Fruit fly (Drosophila melanogaster) whole organism, embryonic: Measurements from ENCODE around the gene raw.

Source experiments
- Awh ChIP-seq: fragments of 200-800 bp; sonication (Bioruptor generic); IDR thresholded peaks from 2 replicates; pipeline ENCODE4, ENCODE4 v1.3.6; 2022; ENCODE audit warnings: missing biosample characterization, missing genetic modification characterization
- CG10147 ChIP-seq: fragments of 200-800 bp; sonication (Bioruptor generic); optimal IDR thresholded peaks from 2 replicates; lab custom pipeline; 2019; ENCODE audit warnings: missing biosample characterization, mild to moderate bottlenecking, missing genetic modification characterization, moderate library complexity
- CG10267 ChIP-seq: fragments of 200-800 bp; sonication (Bioruptor generic); optimal IDR thresholded peaks from 2 replicates; lab custom pipeline; 2018; ENCODE audit warnings: missing biosample characterization, mild to moderate bottlenecking, missing genetic modification characterization, moderate library complexity
- CG11695 ChIP-seq: fragments of 200-800 bp; sonication (Bioruptor generic); IDR thresholded peaks from 3 replicates; pipeline ENCODE4 v1.3.6; 2022; ENCODE audit warnings: missing biosample characterization, missing genetic modification characterization
- CG13894 ChIP-seq: fragments of 200-800 bp; sonication (Bioruptor generic); optimal IDR thresholded peaks from 3 replicates; lab custom pipeline; 2018; ENCODE audit warnings: missing biosample characterization, mild to moderate bottlenecking, missing genetic modification characterization, moderate library complexity
- CG1792 ChIP-seq: fragments of 200-800 bp; sonication (Bioruptor generic); optimal IDR thresholded peaks from 2 replicates; lab custom pipeline; 2016; ENCODE audit warnings: missing biosample characterization, missing genetic modification characterization
- CG18764 ChIP-seq: fragments of 200-800 bp; sonication (Bioruptor generic); optimal IDR thresholded peaks from 3 replicates; lab custom pipeline; 2016; ENCODE audit warnings: missing biosample characterization, missing genetic modification characterization
- CG2875 ChIP-seq: fragments of 200-800 bp; sonication (Bioruptor generic); optimal IDR thresholded peaks from 2 replicates; lab custom pipeline; 2017; ENCODE audit warnings: missing biosample characterization, mild to moderate bottlenecking, missing genetic modification characterization, missing genetic modification reagents
- CG3163 ChIP-seq: fragments of 200-800 bp; sonication (Bioruptor generic); optimal IDR thresholded peaks from 3 replicates; lab custom pipeline; 2016; ENCODE audit warnings: missing biosample characterization, missing genetic modification characterization
- CG3281 ChIP-seq: fragments of 200-800 bp; sonication (Bioruptor generic); optimal IDR thresholded peaks from 3 replicates; lab custom pipeline; 2017; ENCODE audit warnings: missing biosample characterization, mild to moderate bottlenecking, missing genetic modification characterization
- CG33213 ChIP-seq: fragments of 200-800 bp; sonication (Bioruptor generic); optimal IDR thresholded peaks from 3 replicates; lab custom pipeline; 2016; ENCODE audit warnings: missing biosample characterization, missing genetic modification characterization
- CG6175 ChIP-seq: fragments of 200-800 bp; sonication (Bioruptor generic); IDR thresholded peaks from 3 replicates; pipeline ENCODE4 v1.3.6; 2022; ENCODE audit warnings: missing biosample characterization, missing genetic modification characterization
- CG7556 ChIP-seq: fragments of 200-800 bp; sonication (Bioruptor generic); optimal IDR thresholded peaks from 2 replicates; lab custom pipeline; 2017; ENCODE audit warnings: missing biosample characterization, mild to moderate bottlenecking, missing genetic modification characterization
- CG7987 ChIP-seq: fragments of 200-800 bp; sonication (Bioruptor generic); optimal IDR thresholded peaks from 2 replicates; lab custom pipeline; 2018; ENCODE audit warnings: missing biosample characterization, mild to moderate bottlenecking, missing genetic modification characterization, moderate library complexity
- CG9609 ChIP-seq: fragments of 200-800 bp; sonication (Bioruptor generic); optimal IDR thresholded peaks from 3 replicates; lab custom pipeline; 2016; ENCODE audit warnings: missing biosample characterization, missing genetic modification characterization
- CTCF ChIP-seq: fragments of 200-800 bp; sonication (Bioruptor generic); optimal IDR thresholded peaks from 2 replicates; lab custom pipeline; 2017; ENCODE audit warnings: missing biosample characterization, mild to moderate bottlenecking, missing genetic modification characterization, moderate library complexity
- D19A ChIP-seq: fragments of 200-800 bp; optimal IDR thresholded peaks from 3 replicates; lab custom pipeline; 2019; ENCODE audit warnings: missing biosample characterization, mild to moderate bottlenecking, missing genetic modification characterization, moderate library complexity
- Dip2 ChIP-seq: fragments of 200-800 bp; sonication (Bioruptor generic); IDR thresholded peaks from 2 replicates; pipeline ENCODE4 v1.3.6; 2022; ENCODE audit warnings: missing biosample characterization, missing genetic modification characterization
- Ets65A ChIP-seq: fragments of 200-800 bp; sonication (Bioruptor generic); peaks from one replicate; lab custom pipeline; 2016; ENCODE audit warnings: missing biosample characterization, missing genetic modification characterization
- GATAe ChIP-seq: fragments of 200-800 bp; sonication (Bioruptor generic); conservative IDR thresholded peaks from 2 replicates; pipeline ENCODE4 v1.3.6; 2022; ENCODE audit warnings: missing biosample characterization, missing genetic modification characterization
- Gsc ChIP-seq: fragments of 200-800 bp; sonication (Bioruptor generic); IDR thresholded peaks from 2 replicates; pipeline ENCODE4 v1.3.6; 2022; ENCODE audit warnings: missing biosample characterization, missing genetic modification characterization
- HLH54F ChIP-seq: fragments of 200-800 bp; sonication (Bioruptor generic); optimal IDR thresholded peaks from 3 replicates; lab custom pipeline; 2016; ENCODE audit warnings: missing biosample characterization, missing genetic modification characterization
- Hand ChIP-seq: fragments of 200-800 bp; sonication (Bioruptor generic); optimal IDR thresholded peaks from 2 replicates; lab custom pipeline; 2017; ENCODE audit warnings: mild to moderate bottlenecking, missing biosample characterization, missing genetic modification reagents, missing genetic modification characterization
- Lpt ChIP-seq: fragments of >200 bp; optimal IDR thresholded peaks from 2 replicates; lab custom pipeline; 2018; ENCODE audit warnings: missing biosample characterization, missing genetic modification characterization
- MBD-R2 ChIP-seq: fragments of 200-800 bp; sonication (Bioruptor generic); IDR thresholded peaks from 2 replicates; pipeline ENCODE4 v1.3.6; 2022; ENCODE audit warnings: missing biosample characterization, missing genetic modification characterization
- Myb ChIP-seq: fragments of 200-800 bp; sonication (Bioruptor generic); optimal IDR thresholded peaks from 2 replicates; lab custom pipeline; 2016; ENCODE audit warnings: missing biosample characterization, missing genetic modification characterization
- Oaz ChIP-seq: fragments of 200-800 bp; sonication (Bioruptor generic); IDR thresholded peaks from 2 replicates; pipeline ENCODE4 v1.3.6; 2022; ENCODE audit warnings: missing biosample characterization, missing genetic modification characterization
- Rfx ChIP-seq: fragments of 200-800 bp; sonication (Bioruptor generic); IDR thresholded peaks from 2 replicates; pipeline ENCODE4 v1.3.6; 2022; ENCODE audit warnings: missing biosample characterization, missing genetic modification characterization
- Rx ChIP-seq: fragments of 200-800 bp; sonication (Bioruptor generic); IDR thresholded peaks from 2 replicates; pipeline ENCODE4 v1.3.6; 2022; ENCODE audit warnings: missing biosample characterization, missing genetic modification characterization
- Stat92E ChIP-seq, 3 experiments: fragments of >200 bp in 2 of 3; fragments of 200-800 bp in 1 of 3; sonication (Bioruptor generic) in 1 of 3; optimal IDR thresholded peaks; 2 replicates each; lab custom pipeline; 2017 to 2019; ENCODE audit warnings: missing biosample characterization in 3 of 3, missing genetic modification characterization in 3 of 3, mild to moderate bottlenecking in 1 of 3, moderate library complexity in 1 of 3
- Xbp1 ChIP-seq: fragments of 200-800 bp; sonication (Bioruptor generic); optimal IDR thresholded peaks from 3 replicates; lab custom pipeline; 2016; ENCODE audit warnings: missing biosample characterization, mild to moderate bottlenecking, missing genetic modification characterization
- ash1 ChIP-seq: fragments of 200-800 bp; sonication (Bioruptor generic); optimal IDR thresholded peaks from 2 replicates; lab custom pipeline; 2018; ENCODE audit warnings: missing biosample characterization, mild to moderate bottlenecking, missing genetic modification characterization
- btn ChIP-seq: fragments of 200-800 bp; sonication (Bioruptor generic); optimal IDR thresholded peaks from 2 replicates; lab custom pipeline; 2016; ENCODE audit warnings: missing biosample characterization, missing genetic modification characterization
- dan ChIP-seq: fragments of 200-800 bp; sonication (Bioruptor generic); IDR thresholded peaks from 2 replicates; pipeline ENCODE4 v1.3.6; 2022; ENCODE audit warnings: missing biosample characterization, missing genetic modification characterization
- dimm ChIP-seq: fragments of 200-800 bp; sonication (Bioruptor generic); IDR thresholded peaks from 2 replicates; pipeline ENCODE4 v1.3.6; 2022; ENCODE audit warnings: missing biosample characterization, missing genetic modification characterization
- dmrt99B ChIP-seq: fragments of 200-800 bp; sonication (Bioruptor generic); optimal IDR thresholded peaks from 2 replicates; lab custom pipeline; 2018; ENCODE audit warnings: missing biosample characterization, mild to moderate bottlenecking, missing genetic modification characterization, moderate library complexity
- dysf ChIP-seq: fragments of 200-800 bp; sonication (Bioruptor generic); IDR thresholded peaks from 3 replicates; pipeline ENCODE4 v1.3.6; 2022; ENCODE audit warnings: missing biosample characterization, missing genetic modification characterization
- en ChIP-seq: fragments of 200-800 bp; sonication (Bioruptor generic); optimal IDR thresholded peaks from 2 replicates; lab custom pipeline; 2016; ENCODE audit warnings: missing biosample characterization, missing genetic modification characterization
- gcm ChIP-seq: fragments of 200-800 bp; sonication (Bioruptor generic); optimal IDR thresholded peaks from 2 replicates; lab custom pipeline; 2019; ENCODE audit warnings: missing biosample characterization, mild to moderate bottlenecking, missing genetic modification characterization, moderate library complexity
- gfzf ChIP-seq: fragments of 200-800 bp; sonication (Bioruptor generic); optimal IDR thresholded peaks from 2 replicates; lab custom pipeline; 2016; ENCODE audit warnings: missing biosample characterization, mild to moderate bottlenecking, missing genetic modification characterization, moderate library complexity
- ham ChIP-seq: fragments of 200-800 bp; sonication (Bioruptor generic); IDR thresholded peaks from 2 replicates; pipeline ENCODE4 v1.3.6; 2022; ENCODE audit warnings: missing biosample characterization, missing genetic modification characterization
- hbn ChIP-seq: fragments of 200-800 bp; sonication (Bioruptor generic); IDR thresholded peaks from 2 replicates; pipeline ENCODE4 v1.3.6; 2022; ENCODE audit warnings: missing biosample characterization, missing genetic modification characterization; ENCODE audit not compliant: partially characterized antibody
- lbe ChIP-seq: fragments of 200-800 bp; sonication (Bioruptor generic); optimal IDR thresholded peaks from 2 replicates; lab custom pipeline; 2016; ENCODE audit warnings: missing biosample characterization, mild to moderate bottlenecking, missing genetic modification characterization
- lov ChIP-seq, 2 experiments: fragments of 200-800 bp in 1 of 2; fragments of >200 bp in 1 of 2; sonication (Bioruptor generic) in 1 of 2; IDR thresholded peaks in 1 of 2; optimal IDR thresholded peaks in 1 of 2; 2 replicates in 1 of 2; 3 replicates in 1 of 2; pipeline versions ENCODE4 v1.3.6 to Lab custom; 2017 to 2022; ENCODE audit warnings: missing biosample characterization in 1 of 2, missing genetic modification characterization in 1 of 2
- peb ChIP-seq: fragments of 200-800 bp; sonication (Bioruptor generic); IDR thresholded peaks from 2 replicates; pipeline ENCODE4 v1.3.6; 2022; ENCODE audit warnings: missing biosample characterization, missing genetic modification characterization
- pum ChIP-seq: fragments of 200-800 bp; sonication (Bioruptor generic); optimal IDR thresholded peaks from 2 replicates; lab custom pipeline; 2016; ENCODE audit warnings: missing biosample characterization, missing genetic modification characterization
- row ChIP-seq: fragments of 200-800 bp; sonication (Bioruptor generic); IDR thresholded peaks from 3 replicates; pipeline ENCODE4 v1.3.6; 2022; ENCODE audit warnings: missing biosample characterization, missing genetic modification characterization
- sim ChIP-seq: fragments of 200-800 bp; sonication (Bioruptor generic); IDR thresholded peaks from 2 replicates; pipeline ENCODE4 v1.3.6; 2022; ENCODE audit warnings: missing biosample characterization, missing genetic modification characterization
- sug ChIP-seq: fragments of 200-800 bp; optimal IDR thresholded peaks from 2 replicates; lab custom pipeline; 2019; ENCODE audit warnings: missing biosample characterization, mild to moderate bottlenecking, missing genetic modification characterization, moderate library complexity
- zfh1 ChIP-seq: fragments of 200-800 bp; sonication (Bioruptor generic); IDR thresholded peaks from 3 replicates; pipeline ENCODE4 v1.3.6; 2022; ENCODE audit warnings: missing biosample characterization, missing genetic modification characterization

raw gene

dm6 chr2L:8717618-8718336 lies 22.7 kb downstream of the raw start (continued):
- TF ChIP-seq Lpt (no peak), en (GFP tag; lab: Kevin White, UChicago) (peak; percentile 21), peb (GFP tag; lab: Robert Waterston, UW) (peak; percentile 32; the same call in 1 of the 2 replicates), pum (peak; percentile 12), Awh (peak; percentile 47), ash1 (no peak), zfh1 (GFP tag; lab: Robert Waterston, UW) (peak; percentile 78), Xbp1 (GFP tag; lab: Kevin White, UChicago) (peak; percentile 86), lov (optimal IDR thresholded peaks at IDR 0.05; lab: Kevin White, UChicago) (no peak), lov (GFP tag; IDR thresholded peaks at IDR 0.05; lab: Robert Waterston, UW) (peak; percentile 60; the same call in 1 of the 3 replicates), sug (tag; lab: Kevin White, UChicago) (peak; percentile 89), dmrt99B (tag; lab: Kevin White, UChicago) (peak; percentile 95), Rfx (GFP tag; lab: Robert Waterston, UW) (peak; percentile 85; the same call in 1 of the 2 replicates), CG3163 (peak; percentile 83), hbn (GFP tag; lab: Robert Waterston, UW) (peak; percentile 20; the same call in 1 of the 2 replicates), CG9609 (peak; percentile 29), CG18764 (GFP tag; lab: Kevin White, UChicago) (peak; percentile 71), CG7556 (peak; percentile 97), Dip2 (GFP tag; lab: Robert Waterston, UW) (no peak), CG10267 (tag; lab: Kevin White, UChicago) (peak; percentile 85), dimm (GFP tag; lab: Robert Waterston, UW) (no peak), gcm (peak; percentile 91), GATAe (GFP tag; lab: Robert Waterston, UW) (no peak), Stat92E (GFP tag; optimal IDR thresholded peaks at IDR 0.05; lab: Kevin White, UChicago) (peak in 1 of 3 experiments; percentile 53), CG13894 (tag; lab: Kevin White, UChicago) (peak; percentile 51), btn (GFP tag; lab: Kevin White, UChicago) (peak; percentile 42), dysf (GFP tag; lab: Robert Waterston, UW) (peak; percentile 91; the same call in 2 of the 3 replicates), D19A (tag; lab: Kevin White, UChicago) (peak; percentile 87), CG10147 (peak; percentile 93), lbe (GFP tag; lab: Kevin White, UChicago) (peak; percentile 71), Myb (GFP tag; lab: Kevin White, UChicago) (no peak), dan (GFP tag; lab: Robert Waterston, UW) (no peak), ham (GFP tag; lab: Robert Waterston, UW) (no peak), Hand (GFP tag; lab: Kevin White, UChicago) (peak; percentile 91), CG7987 (peak; percentile 64), gfzf (GFP tag; lab: Kevin White, UChicago) (no peak), CG2875 (GFP tag; lab: Kevin White, UChicago) (peak; percentile 88), Oaz (peak; percentile 8; the same call in 1 of the 2 replicates), CG6175 (GFP tag; lab: Robert Waterston, UW) (0 out of 3 replicates have a peak, but pooled peaks have one; percentile 33), Rx (GFP tag; lab: Robert Waterston, UW) (peak; percentile 29; the same call in 1 of the 2 replicates), CG11695 (GFP tag; lab: Robert Waterston, UW) (peak; percentile 82), sim (no peak), CG1792 (peak; percentile 37), CTCF (peak; percentile 64), row (GFP tag; lab: Robert Waterston, UW) (peak; percentile 90), MBD-R2 (0 out of 2 replicates have a peak, but pooled peaks have one; percentile 37), HLH54F (GFP tag; lab: Kevin White, UChicago) (peak; percentile 66), CG3281 (GFP tag; lab: Kevin White, UChicago) (peak; percentile 95), CG33213 (GFP tag; lab: Kevin White, UChicago) (no peak), Gsc (no peak), Ets65A (GFP tag; lab: Kevin White, UChicago) (peak; percentile 93)
